Worm (Caenorhabditis elegans): ENCODE measurements around the gene Y60A9.1.

The Y60A9.1 gene

ce11 chrX:14423105-14423504, 27.9 kb upstream of the Y60A9.1 start, which contains the start of gene fipr-3:
Gene fipr-3, plus strand, starts transcription at chrX:14423405.
- TF ChIP-seq arid-1 (GFP tag; conservative IDR thresholded peaks at IDR 0.05), result no peak
- TF ChIP-seq T20F7.1 (GFP tag; optimal IDR thresholded peaks at IDR 0.05), result peak; percentile 3

- TF ChIP-seq lin-13 (GFP tag; optimal IDR thresholded peaks at IDR 0.05) (no peak), jun-1 (tag; optimal IDR thresholded peaks at IDR 0.05) (no peak), T26A8.4 (GFP tag; IDR thresholded peaks at IDR 0.05) (no peak), egl-27 (tag; optimal IDR thresholded peaks at IDR 0.05) (no peak), unc-62 (GFP tag; optimal IDR thresholded peaks at IDR 0.05 in 1 of 2) (peak in 1 of 2 experiments; percentile 62), unc-62 (tag; optimal IDR thresholded peaks at IDR 0.05) (no peak)
These were observed 26.4 kb upstream of the Y60A9.1 start, which contains the start of gene F23D12.2 for ce11 chrX:14421529-14421982. Gene F23D12.2, minus strand, starts transcription at chrX:14421579.

ce11 chrX:14415641-14416040, 20.5 kb upstream of the Y60A9.1 start, which contains the start of gene F23D12.10:
Gene F23D12.10, minus strand, starts transcription at chrX:14415741.
- TF ChIP-seq fkh-10 (GFP tag; optimal IDR thresholded peaks at IDR 0.05) (no peak), set-16 (GFP tag; IDR thresholded peaks at IDR 0.05) (no peak), lin-39 (tag; optimal IDR thresholded peaks at IDR 0.05) (no peak), daf-8 (GFP tag; IDR thresholded peaks at IDR 0.05) (no peak), madf-9 (GFP tag; conservative IDR thresholded peaks at IDR 0.05) (no peak), ctbp-1 (GFP tag; IDR thresholded peaks at IDR 0.05) (no peak), ceh-28 (tag; optimal IDR thresholded peaks at IDR 0.05) (no peak), rbr-2 (tag; optimal IDR thresholded peaks at IDR 0.05) (no peak), aly-2 (tag; optimal IDR thresholded peaks at IDR 0.05) (no peak), T20F7.1 (GFP tag; optimal IDR thresholded peaks at IDR 0.05) (no peak), nhr-111 (GFP tag; optimal IDR thresholded peaks at IDR 0.05) (no peak), jun-1 (tag; optimal IDR thresholded peaks at IDR 0.05) (no peak), ceh-20 (GFP tag; IDR thresholded peaks at IDR 0.05) (no peak), nhr-25 (tag; optimal IDR thresholded peaks at IDR 0.05; ENCODE audit: borderline replicate concordance, insufficient read depth) (no peak), nhr-10 (tag; optimal IDR thresholded peaks at IDR 0.05) (no peak), snpc-1.2 (GFP tag; IDR thresholded peaks at IDR 0.05) (no peak), zip-11 (GFP tag; IDR thresholded peaks at IDR 0.05) (no peak), dmd-8 (GFP tag; IDR thresholded peaks at IDR 0.05) (no peak)

- no peak for TF ChIP-seq ztf-7 (tag; optimal IDR thresholded peaks at IDR 0.05)
- no peak for TF ChIP-seq php-3 (GFP tag; IDR thresholded peaks at IDR 0.05)
- no peak for TF ChIP-seq pha-4 (GFP tag; IDR thresholded peaks at IDR 0.05)
- no peak for TF ChIP-seq pha-4 (tag; optimal IDR thresholded peaks at IDR 0.05)
- TF ChIP-seq lin-1 (GFP tag; IDR thresholded peaks at IDR 0.05), result no peak
- no peak for TF ChIP-seq ces-1 (GFP tag; optimal IDR thresholded peaks at IDR 0.05)
- TF ChIP-seq hlh-30 (tag; optimal IDR thresholded peaks at IDR 0.05; ENCODE audit: insufficient read depth), result no peak
- TF ChIP-seq hlh-11 (tag; optimal IDR thresholded peaks at IDR 0.05), result no peak
- TF ChIP-seq F37D6.2 (tag; optimal IDR thresholded peaks at IDR 0.05), result no peak
- no peak for TF ChIP-seq snpc-1.2 (GFP tag; IDR thresholded peaks at IDR 0.05)
- TF ChIP-seq lin-29 (GFP tag; IDR thresholded peaks at IDR 0.05), result no peak
- TF ChIP-seq madf-9 (GFP tag; conservative IDR thresholded peaks at IDR 0.05), result no peak
- no peak for TF ChIP-seq ceh-44 (GFP tag; IDR thresholded peaks at IDR 0.05)
- no peak for TF ChIP-seq D1046.2 (GFP tag; IDR thresholded peaks at IDR 0.05)
- TF ChIP-seq fos-1 (tag; optimal IDR thresholded peaks at IDR 0.05), result no peak
- no peak for TF ChIP-seq lim-7 (GFP tag; IDR thresholded peaks at IDR 0.05)
- no peak for TF ChIP-seq unc-39 (tag; optimal IDR thresholded peaks at IDR 0.05)
- no peak for TF ChIP-seq jun-1 (tag; optimal IDR thresholded peaks at IDR 0.05)
- TF ChIP-seq egl-27 (tag; optimal IDR thresholded peaks at IDR 0.05), result no peak
- no peak for TF ChIP-seq zag-1 (tag; optimal IDR thresholded peaks at IDR 0.05)
- TF ChIP-seq nhr-11 (tag; optimal IDR thresholded peaks at IDR 0.05), result no peak
These were observed 17.6 kb upstream of the Y60A9.1 start, which contains the start of gene fbxa-179 for ce11 chrX:14412774-14413173. Gene fbxa-179, minus strand, starts transcription at chrX:14412874.

All from whole organism, L4 larva.